Fruit fly (Drosophila melanogaster): ENCODE results near the gene CG4704.

The CG4704 gene

DNA sequence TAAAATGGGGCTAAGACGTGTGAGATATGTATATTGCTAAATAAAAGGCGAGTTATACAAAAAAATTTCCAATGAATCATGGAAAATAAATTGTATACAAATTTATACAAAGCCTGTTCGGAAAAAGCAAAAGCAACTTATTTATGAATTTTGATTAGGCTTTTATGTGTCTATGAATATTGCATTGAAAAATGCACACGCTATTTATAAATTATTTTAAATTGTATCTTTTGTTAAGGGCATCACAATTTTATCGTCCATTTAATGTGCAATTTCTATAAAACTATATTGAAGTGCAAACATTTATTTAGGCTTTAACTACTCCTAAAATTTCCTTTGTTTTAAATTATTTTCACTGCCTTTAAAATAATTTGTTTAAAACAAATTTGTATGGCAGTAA is at the start of gene CG4704:
CG4704 (minus strand) TSS at position 101 of the 400 bp plus-strand sequence.
- TF ChIP-seq N (GFP tag; optimal IDR thresholded peaks at IDR 0.05) (no peak), h (GFP tag; optimal IDR thresholded peaks at IDR 0.05) (no peak), dsf (GFP tag; optimal IDR thresholded peaks at IDR 0.05; ENCODE audit: borderline replicate concordance) (no peak)

DNA sequence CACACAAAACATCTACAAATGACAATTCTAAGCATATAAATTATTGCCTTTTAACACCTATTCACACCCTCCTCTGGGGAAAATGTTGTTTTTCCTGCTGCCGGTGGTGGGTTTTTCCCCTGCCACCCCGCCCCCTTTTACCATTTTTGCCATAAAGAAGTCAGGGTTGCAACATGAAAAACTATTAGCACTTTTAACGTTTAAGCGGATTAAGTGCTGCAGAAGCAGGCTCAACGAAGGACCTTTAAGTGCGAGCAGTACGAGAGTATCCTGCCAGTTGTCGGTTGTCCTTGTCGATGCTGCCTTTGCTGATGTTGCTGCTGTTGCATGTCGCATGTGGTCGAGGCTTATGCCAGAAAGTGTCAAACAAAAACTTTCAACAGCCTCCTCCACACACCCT is 49.2 kb upstream of the CG4704 start:
- TF ChIP-seq lola (GFP tag; optimal IDR thresholded peaks at IDR 0.05): no peak
- TF ChIP-seq Vsx2 (GFP tag; optimal IDR thresholded peaks at IDR 0.05; ENCODE audit: partially characterized antibody): no peak

DNA sequence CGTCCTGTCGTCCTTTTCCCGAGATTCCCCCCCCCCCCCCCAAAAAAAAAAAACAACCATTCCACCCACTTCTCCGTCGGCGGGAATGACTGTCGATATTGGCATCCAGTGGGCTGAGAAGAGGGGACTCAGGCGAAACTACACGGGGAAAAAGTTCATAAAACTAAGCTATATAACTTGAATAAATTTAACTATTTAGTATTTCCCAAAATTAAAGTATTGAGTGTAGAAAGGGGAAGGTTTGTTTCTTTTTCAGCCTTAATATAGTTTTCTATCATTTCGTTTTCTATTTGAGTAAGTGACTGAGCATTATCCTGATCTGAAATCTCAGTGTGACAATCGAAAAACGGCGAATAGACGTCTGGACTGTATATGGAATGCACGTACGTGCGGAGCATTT is 45.6 kb upstream of the CG4704 start:
- TF ChIP-seq Hr78 (GFP tag; optimal IDR thresholded peaks at IDR 0.05) (no peak), Dfd (GFP tag; optimal IDR thresholded peaks at IDR 0.05) (no peak), dl (GFP tag; optimal IDR thresholded peaks at IDR 0.05; ENCODE audit: insufficient read depth in 1 of 2, partially characterized antibody in 2 of 2) (no peak)

DNA sequence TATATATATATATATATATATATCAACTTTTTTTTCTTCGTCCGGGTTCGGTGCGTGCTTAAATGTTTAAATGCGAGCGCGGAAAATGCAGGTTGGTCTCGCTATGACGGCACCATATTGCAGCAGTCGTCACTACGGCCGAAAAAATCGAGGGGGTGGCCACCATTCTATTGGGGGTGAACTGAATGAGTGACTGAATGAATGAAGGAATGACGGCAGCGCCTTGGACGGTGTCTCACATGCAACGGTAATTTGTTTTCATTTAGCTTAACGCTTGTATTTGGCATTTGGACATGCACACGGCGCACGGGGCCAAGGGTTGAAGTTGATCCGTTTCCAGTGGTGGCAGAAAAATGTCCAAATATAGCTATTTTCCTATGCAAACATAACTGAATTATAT is 43.2 kb upstream of the CG4704 start:
- TF ChIP-seq CrebA (GFP tag; optimal IDR thresholded peaks at IDR 0.05; ENCODE audit: borderline replicate concordance) (no peak), CG32264 (GFP tag; optimal IDR thresholded peaks at IDR 0.05) (no peak), psq (GFP tag; optimal IDR thresholded peaks at IDR 0.05) (no peak), dmrt93B (GFP tag; optimal IDR thresholded peaks at IDR 0.05) (no peak), Dif (GFP tag; optimal IDR thresholded peaks at IDR 0.05; ENCODE audit: partially characterized antibody) (no peak), dsf (GFP tag; optimal IDR thresholded peaks at IDR 0.05; ENCODE audit: borderline replicate concordance) (no peak), OdsH (GFP tag; optimal IDR thresholded peaks at IDR 0.05) (no peak)

dm6 chr3R:22886832-22887231 is 40.7 kb upstream of the CG4704 start:
- TF ChIP-seq fru (GFP tag; optimal IDR thresholded peaks at IDR 0.05) (peak; percentile 4), foxo (GFP tag; optimal IDR thresholded peaks at IDR 0.05) (peak in 1 of 2 experiments; percentile 25), woc (GFP tag; optimal IDR thresholded peaks at IDR 0.05) (no peak), HLH106 (tag; optimal IDR thresholded peaks at IDR 0.05) (peak; percentile 14)

dm6 chr3R:22878416-22878815 is 32.3 kb upstream of the CG4704 start:
- TF ChIP-seq sage (GFP tag; optimal IDR thresholded peaks at IDR 0.05): no peak
- no peak for TF ChIP-seq br (GFP tag; optimal IDR thresholded peaks at IDR 0.05)
- no peak for TF ChIP-seq Jra (GFP tag; optimal IDR thresholded peaks at IDR 0.05)
- no peak for TF ChIP-seq OdsH (GFP tag; optimal IDR thresholded peaks at IDR 0.05)
- TF ChIP-seq Dif (GFP tag; optimal IDR thresholded peaks at IDR 0.05; ENCODE audit: partially characterized antibody): no peak
- no peak for TF ChIP-seq psq (GFP tag; optimal IDR thresholded peaks at IDR 0.05)

dm6 chr3R:22877610-22878009 is 31.5 kb upstream of the CG4704 start:
- TF ChIP-seq Dfd (GFP tag; optimal IDR thresholded peaks at IDR 0.05): no peak
- TF ChIP-seq CG9705 (GFP tag; optimal IDR thresholded peaks at IDR 0.05): no peak
- TF ChIP-seq rgr (GFP tag; optimal IDR thresholded peaks at IDR 0.05): no peak
- no peak for TF ChIP-seq CrebA (GFP tag; optimal IDR thresholded peaks at IDR 0.05; ENCODE audit: borderline replicate concordance)
- no peak for TF ChIP-seq N (GFP tag; optimal IDR thresholded peaks at IDR 0.05)
- no peak for TF ChIP-seq psq (GFP tag; optimal IDR thresholded peaks at IDR 0.05)
- TF ChIP-seq dmrt93B (GFP tag; optimal IDR thresholded peaks at IDR 0.05): no peak
- TF ChIP-seq GATAd (GFP tag; optimal IDR thresholded peaks at IDR 0.05): no peak
- no peak for TF ChIP-seq h (GFP tag; optimal IDR thresholded peaks at IDR 0.05)
- TF ChIP-seq OdsH (GFP tag; optimal IDR thresholded peaks at IDR 0.05): no peak
- TF ChIP-seq sv (GFP tag; optimal IDR thresholded peaks at IDR 0.05): no peak

dm6 chr3R:22861982-22862381 is 15.9 kb upstream of the CG4704 start:
- TF ChIP-seq Sp1 (GFP tag; optimal IDR thresholded peaks at IDR 0.05): peak; percentile 21
- TF ChIP-seq woc (GFP tag; optimal IDR thresholded peaks at IDR 0.05): no peak
- TF ChIP-seq HLH106 (tag; optimal IDR thresholded peaks at IDR 0.05): peak; percentile 34
- TF ChIP-seq N (GFP tag; optimal IDR thresholded peaks at IDR 0.05): no peak
- TF ChIP-seq rgr (GFP tag; optimal IDR thresholded peaks at IDR 0.05): no peak
- peak; percentile 32 for TF ChIP-seq fru (GFP tag; optimal IDR thresholded peaks at IDR 0.05)
- no peak for TF ChIP-seq brk (GFP tag; optimal IDR thresholded peaks at IDR 0.05)
- TF ChIP-seq br (GFP tag; optimal IDR thresholded peaks at IDR 0.05): peak; percentile 1
- TF ChIP-seq Vsx2 (GFP tag; optimal IDR thresholded peaks at IDR 0.05; ENCODE audit: partially characterized antibody): no peak
- TF ChIP-seq CrebA (GFP tag; optimal IDR thresholded peaks at IDR 0.05; ENCODE audit: borderline replicate concordance): no peak
- TF ChIP-seq sv (GFP tag; optimal IDR thresholded peaks at IDR 0.05): no peak

Measured in whole organism, wandering third instar larva.